Fruit fly (Drosophila melanogaster) whole organism, embryonic: ENCODE results near the gene CG14853.

ENCODE experiments used
- CG10209 ChIP-seq: fragments of 200-800 bp; sonication (Bioruptor generic); optimal IDR thresholded peaks from 3 replicates; lab custom pipeline; 2017; ENCODE audit warnings: missing biosample characterization, mild to moderate bottlenecking, missing genetic modification characterization, missing genetic modification reagents
- CG10274 ChIP-seq: fragments of 200-800 bp; sonication (Bioruptor generic); optimal IDR thresholded peaks from 3 replicates; lab custom pipeline; 2017; ENCODE audit warnings: missing biosample characterization, mild to moderate bottlenecking, missing genetic modification characterization
- CG10366 ChIP-seq: fragments of 200-800 bp; sonication (Bioruptor generic); IDR thresholded peaks from 2 replicates; pipeline ENCODE4 v1.3.6; 2022; ENCODE audit warnings: missing biosample characterization, missing genetic modification characterization
- CG11695 ChIP-seq: fragments of 200-800 bp; sonication (Bioruptor generic); IDR thresholded peaks from 3 replicates; pipeline ENCODE4 v1.3.6; 2022; ENCODE audit warnings: missing biosample characterization, missing genetic modification characterization
- CG11723 ChIP-seq: fragments of 200-800 bp; sonication (Bioruptor generic); optimal IDR thresholded peaks from 2 replicates; lab custom pipeline; 2017; ENCODE audit warnings: missing biosample characterization, mild to moderate bottlenecking, missing genetic modification characterization
- CG12391 ChIP-seq: fragments of 200-800 bp; sonication (Bioruptor generic); optimal IDR thresholded peaks from 3 replicates; lab custom pipeline; 2018; ENCODE audit warnings: missing biosample characterization, mild to moderate bottlenecking, missing genetic modification characterization, moderate library complexity
- CG12659 ChIP-seq: fragments of 200-800 bp; sonication (Bioruptor generic); optimal IDR thresholded peaks from 3 replicates; lab custom pipeline; 2017; ENCODE audit warnings: mild to moderate bottlenecking, missing biosample characterization, missing genetic modification reagents, missing genetic modification characterization
- CG14710 ChIP-seq: fragments of 200-800 bp; sonication (Bioruptor generic); optimal IDR thresholded peaks from 3 replicates; lab custom pipeline; 2019; ENCODE audit warnings: missing biosample characterization, mild to moderate bottlenecking, missing genetic modification characterization, moderate library complexity
- CG15011 ChIP-seq: fragments of 200-800 bp; sonication (Bioruptor generic); optimal IDR thresholded peaks from 3 replicates; lab custom pipeline; 2018; ENCODE audit warnings: missing biosample characterization, mild to moderate bottlenecking, missing genetic modification characterization
- CG15514 ChIP-seq: fragments of 200-800 bp; sonication (Bioruptor generic); optimal IDR thresholded peaks from 3 replicates; lab custom pipeline; 2017; ENCODE audit warnings: missing biosample characterization, missing genetic modification characterization, mild to moderate bottlenecking, moderate library complexity, missing genetic modification reagents
- CG15601 ChIP-seq: fragments of 200-800 bp; sonication (Bioruptor generic); optimal IDR thresholded peaks from 3 replicates; lab custom pipeline; 2019; ENCODE audit warnings: missing biosample characterization, mild to moderate bottlenecking, missing genetic modification characterization, moderate library complexity
- CG16813 ChIP-seq: fragments of 200-800 bp; sonication (Bioruptor generic); IDR thresholded peaks from 3 replicates; pipeline ENCODE4 v1.3.6; 2022; ENCODE audit warnings: missing biosample characterization, missing genetic modification characterization; ENCODE audit not compliant: partially characterized antibody
- CG17385 ChIP-seq: fragments of 200-800 bp; sonication (Bioruptor generic); optimal IDR thresholded peaks from 3 replicates; lab custom pipeline; 2018; ENCODE audit warnings: missing biosample characterization, mild to moderate bottlenecking, missing genetic modification characterization
- CG17802 ChIP-seq: fragments of 200-800 bp; sonication (Bioruptor generic); optimal IDR thresholded peaks from 2 replicates; lab custom pipeline; 2018; ENCODE audit warnings: missing biosample characterization, mild to moderate bottlenecking, missing genetic modification characterization, moderate library complexity
- CG1792 ChIP-seq: fragments of 200-800 bp; sonication (Bioruptor generic); optimal IDR thresholded peaks from 2 replicates; lab custom pipeline; 2016; ENCODE audit warnings: missing biosample characterization, missing genetic modification characterization
- CG2120 ChIP-seq: fragments of 200-800 bp; sonication (Bioruptor generic); optimal IDR thresholded peaks from 3 replicates; lab custom pipeline; 2016; ENCODE audit warnings: missing biosample characterization, missing genetic modification characterization
- CG3281 ChIP-seq: fragments of 200-800 bp; sonication (Bioruptor generic); optimal IDR thresholded peaks from 3 replicates; lab custom pipeline; 2017; ENCODE audit warnings: missing biosample characterization, mild to moderate bottlenecking, missing genetic modification characterization
- CG42726 ChIP-seq: fragments of 200-800 bp; sonication (Bioruptor generic); IDR thresholded peaks from 2 replicates; pipeline ENCODE4 v1.3.6; 2022; ENCODE audit warnings: missing biosample characterization, missing genetic modification characterization; ENCODE audit not compliant: partially characterized antibody
- CG4282 ChIP-seq: fragments of 200-800 bp; sonication (Bioruptor generic); optimal IDR thresholded peaks from 2 replicates; lab custom pipeline; 2016; ENCODE audit warnings: missing biosample characterization, missing genetic modification characterization
- CG4617 ChIP-seq: fragments of 200-800 bp; sonication (Bioruptor generic); optimal IDR thresholded peaks from 3 replicates; lab custom pipeline; 2016; ENCODE audit warnings: missing biosample characterization, missing genetic modification characterization, borderline replicate concordance
- CG8765 ChIP-seq: fragments of 200-800 bp; sonication (Bioruptor generic); IDR thresholded peaks from 2 replicates; pipeline ENCODE4 v1.3.6; 2022; ENCODE audit warnings: missing biosample characterization, missing genetic modification characterization
- CG9817 ChIP-seq: fragments of 200-800 bp; sonication (Bioruptor generic); optimal IDR thresholded peaks from 2 replicates; lab custom pipeline; 2018; ENCODE audit warnings: missing biosample characterization, mild to moderate bottlenecking, missing genetic modification characterization, moderate library complexity
- Dbx ChIP-seq: fragments of 200-800 bp; sonication (Bioruptor generic); IDR thresholded peaks from 3 replicates; pipeline ENCODE4 v1.3.6; 2022; ENCODE audit warnings: missing biosample characterization, missing genetic modification characterization
- Doc2 ChIP-seq: fragments of 200-800 bp; sonication (Bioruptor generic); IDR thresholded peaks from 2 replicates; pipeline ENCODE4 v1.3.6; 2022; ENCODE audit warnings: missing biosample characterization, missing genetic modification characterization
- Ets97D ChIP-seq: fragments of 200-800 bp; sonication (Bioruptor generic); optimal IDR thresholded peaks from 3 replicates; lab custom pipeline; 2016; ENCODE audit warnings: missing biosample characterization, missing genetic modification characterization
- Fer3 ChIP-seq: fragments of 200-800 bp; sonication (Bioruptor generic); optimal IDR thresholded peaks from 2 replicates; lab custom pipeline; 2018; ENCODE audit warnings: missing biosample characterization, mild to moderate bottlenecking, missing genetic modification characterization, moderate library complexity
- HLH54F ChIP-seq: fragments of 200-800 bp; sonication (Bioruptor generic); optimal IDR thresholded peaks from 3 replicates; lab custom pipeline; 2016; ENCODE audit warnings: missing biosample characterization, missing genetic modification characterization
- Lhr ChIP-seq: fragments of 200-800 bp; sonication (Bioruptor generic); optimal IDR thresholded peaks from 3 replicates; lab custom pipeline; 2017; ENCODE audit warnings: mild to moderate bottlenecking, missing biosample characterization, missing genetic modification reagents, missing genetic modification characterization
- Meics ChIP-seq: fragments of 200-800 bp; sonication (Bioruptor generic); optimal IDR thresholded peaks from 2 replicates; lab custom pipeline; 2017; ENCODE audit warnings: missing biosample characterization, mild to moderate bottlenecking, missing genetic modification characterization
- Mes4 ChIP-seq: fragments of 200-800 bp; sonication (Bioruptor generic); optimal IDR thresholded peaks from 2 replicates; lab custom pipeline; 2016; ENCODE audit warnings: missing biosample characterization, missing genetic modification characterization
- Myb ChIP-seq: fragments of 200-800 bp; sonication (Bioruptor generic); optimal IDR thresholded peaks from 2 replicates; lab custom pipeline; 2016; ENCODE audit warnings: missing biosample characterization, missing genetic modification characterization
- PHDP ChIP-seq: fragments of 200-800 bp; sonication (Bioruptor generic); optimal IDR thresholded peaks from 3 replicates; lab custom pipeline; 2018; ENCODE audit warnings: missing biosample characterization, mild to moderate bottlenecking, missing genetic modification characterization, moderate library complexity
- Pdp1 ChIP-seq, 2 experiments: fragments of 200-800 bp; sonication (Bioruptor generic); optimal IDR thresholded peaks; 3 replicates each; lab custom pipeline; 2016; ENCODE audit warnings: missing biosample characterization in 2 of 2, missing genetic modification characterization in 2 of 2, mild to moderate bottlenecking in 1 of 2, moderate library complexity in 1 of 2
- Ravus ChIP-seq: fragments of 200-800 bp; sonication (Bioruptor generic); IDR thresholded peaks from 2 replicates; pipeline ENCODE4 v1.3.6; 2022; ENCODE audit warnings: missing biosample characterization, missing genetic modification characterization
- Sin3A ChIP-seq: fragments of >200 bp; optimal IDR thresholded peaks from 2 replicates; lab custom pipeline; 2018
- amos ChIP-seq: fragments of 200-800 bp; sonication (Bioruptor generic); IDR thresholded peaks from 2 replicates; pipeline ENCODE4 v1.3.6; 2022; ENCODE audit warnings: missing biosample characterization, missing genetic modification characterization; ENCODE audit not compliant: partially characterized antibody
- bcd ChIP-seq: fragments of 200-800 bp; sonication (Bioruptor generic); optimal IDR thresholded peaks from 2 replicates; lab custom pipeline; 2017; ENCODE audit warnings: missing biosample characterization, mild to moderate bottlenecking, missing genetic modification characterization
- chm ChIP-seq: fragments of 200-800 bp; sonication (Bioruptor generic); IDR thresholded peaks from 2 replicates; pipeline ENCODE4 v1.3.6; 2022; ENCODE audit warnings: missing biosample characterization, missing genetic modification characterization
- dmrt99B ChIP-seq: fragments of 200-800 bp; sonication (Bioruptor generic); optimal IDR thresholded peaks from 2 replicates; lab custom pipeline; 2018; ENCODE audit warnings: missing biosample characterization, mild to moderate bottlenecking, missing genetic modification characterization, moderate library complexity
- ftz-f1 ChIP-seq: fragments of 200-800 bp; sonication (Bioruptor generic); optimal IDR thresholded peaks from 2 replicates; lab custom pipeline; 2016; ENCODE audit warnings: missing biosample characterization, missing genetic modification characterization
- grn ChIP-seq: fragments of 200-800 bp; sonication (Bioruptor generic); optimal IDR thresholded peaks from 3 replicates; lab custom pipeline; 2017; ENCODE audit warnings: missing biosample characterization, missing genetic modification characterization
- ind ChIP-seq: fragments of 200-800 bp; sonication (Bioruptor generic); optimal IDR thresholded peaks from 3 replicates; lab custom pipeline; 2016; ENCODE audit warnings: missing biosample characterization, missing genetic modification characterization
- knrl ChIP-seq: fragments of 200-800 bp; sonication (Bioruptor generic); IDR thresholded peaks from 3 replicates; pipeline ENCODE4 v1.3.6; 2022; ENCODE audit warnings: missing biosample characterization, missing genetic modification characterization; ENCODE audit not compliant: partially characterized antibody
- nmo ChIP-seq: fragments of 200-800 bp; sonication (Bioruptor generic); optimal IDR thresholded peaks from 2 replicates; lab custom pipeline; 2018; ENCODE audit warnings: missing biosample characterization, mild to moderate bottlenecking, missing genetic modification characterization, moderate library complexity
- oc ChIP-seq: fragments of 200-800 bp; sonication (Bioruptor generic); optimal IDR thresholded peaks from 2 replicates; lab custom pipeline; 2018; ENCODE audit warnings: missing biosample characterization, mild to moderate bottlenecking, missing genetic modification characterization, moderate library complexity
- pum ChIP-seq: fragments of 200-800 bp; sonication (Bioruptor generic); optimal IDR thresholded peaks from 2 replicates; lab custom pipeline; 2016; ENCODE audit warnings: missing biosample characterization, missing genetic modification characterization
- stwl ChIP-seq: fragments of 200-800 bp; sonication (Bioruptor generic); optimal IDR thresholded peaks from 3 replicates; lab custom pipeline; 2018; ENCODE audit warnings: missing biosample characterization, mild to moderate bottlenecking, missing genetic modification characterization, moderate library complexity

The CG14853 gene

DNA sequence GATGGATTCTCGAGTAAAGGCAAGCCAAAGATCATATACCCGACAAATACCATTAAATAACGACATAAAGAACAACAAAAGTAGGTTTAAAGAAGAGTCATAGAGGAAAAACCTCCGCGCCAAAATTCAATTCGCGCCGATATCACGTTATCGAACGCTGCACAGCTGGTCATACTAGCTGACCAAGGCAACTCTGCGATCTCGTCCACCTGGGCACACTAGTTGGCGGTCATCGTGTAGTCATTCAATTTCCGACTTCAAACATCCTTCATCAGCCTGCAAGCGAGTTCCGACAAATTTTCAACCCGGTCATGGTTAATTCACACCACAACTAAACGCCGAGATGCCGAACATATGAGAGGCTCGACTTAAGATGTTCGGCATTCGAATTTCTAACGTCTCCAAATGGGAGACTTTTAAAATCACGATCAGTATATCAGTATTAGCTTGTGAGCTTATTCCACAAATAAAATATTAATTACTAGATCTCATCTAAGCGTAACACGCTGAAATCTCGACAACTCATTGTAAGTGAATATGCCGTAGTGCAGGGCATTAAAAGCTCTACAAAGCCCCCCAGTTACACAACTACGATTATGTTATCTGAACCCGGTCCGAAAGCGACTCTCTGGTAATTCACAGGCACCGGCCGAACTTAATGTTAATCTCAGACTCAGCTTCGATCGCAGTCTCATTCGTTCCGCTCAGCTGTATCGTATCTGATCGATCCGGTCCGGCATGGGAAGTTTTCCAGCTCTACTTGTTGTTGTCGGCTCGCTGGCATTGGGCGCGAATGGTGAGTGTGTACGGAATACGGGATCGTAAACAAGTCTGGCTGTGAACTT lies 47.5 kb downstream of the CG14853 start, which contains the start of gene CG3505 (continued):
- peak; percentile 53 for TF ChIP-seq stwl (tag; lab: Kevin White, UChicago)
- TF ChIP-seq pum (GFP tag; lab: Kevin White, UChicago), result peak; percentile 38
- TF ChIP-seq CG2120 (GFP tag; lab: Kevin White, UChicago), result peak; percentile 46
- peak; percentile 18 for TF ChIP-seq nmo
- TF ChIP-seq bcd, result peak; percentile 30
- peak; percentile 40 for TF ChIP-seq CG10209 (GFP tag; lab: Kevin White, UChicago)
- peak; percentile 72 for TF ChIP-seq Meics (GFP tag; lab: Kevin White, UChicago)
- TF ChIP-seq CG10274 (GFP tag; lab: Kevin White, UChicago), result peak; percentile 78
- no peak for TF ChIP-seq HLH54F
- 0 out of 2 replicates have a peak, but pooled peaks have one; percentile 24 for TF ChIP-seq CG10366 (GFP tag; lab: Robert Waterston, UW)
- peak; percentile 22; the same call in 1 of the 3 replicates for TF ChIP-seq CG11695 (GFP tag; lab: Robert Waterston, UW)
- no peak for TF ChIP-seq Doc2 (GFP tag; lab: Robert Waterston, UW)
- TF ChIP-seq CG12391, result peak; percentile 27
- TF ChIP-seq Fer3 (tag; lab: Kevin White, UChicago), result peak; percentile 44
- peak; percentile 33; the same call in 1 of the 2 replicates for TF ChIP-seq chm (GFP tag; lab: Robert Waterston, UW)
- no peak for TF ChIP-seq CG4617 (GFP tag; lab: Kevin White, UChicago)
- TF ChIP-seq CG15514 (GFP tag; lab: Kevin White, UChicago), result peak; percentile 64
- no peak for TF ChIP-seq CG1792
- peak; percentile 2 for TF ChIP-seq CG4282 (GFP tag; lab: Kevin White, UChicago)
- peak; percentile 33 for TF ChIP-seq oc
- TF ChIP-seq Myb, result peak; percentile 57
- TF ChIP-seq CG3281 (GFP tag; lab: Kevin White, UChicago), result peak; percentile 53
- TF ChIP-seq ind (GFP tag; lab: Kevin White, UChicago), result peak; percentile 24
- TF ChIP-seq CG9817, result peak; percentile 34
- peak; percentile 40; the same call in 1 of the 2 replicates for TF ChIP-seq amos (GFP tag; lab: Robert Waterston, UW)
- peak; percentile 42; the same call in 1 of the 3 replicates for TF ChIP-seq knrl (GFP tag; lab: Robert Waterston, UW)
- TF ChIP-seq CG11723, result no peak
- no peak for TF ChIP-seq CG8765
- TF ChIP-seq CG17385 (GFP tag; lab: Kevin White, UChicago), result peak; percentile 50
- TF ChIP-seq dmrt99B, result peak; percentile 55
- peak; percentile 42 for TF ChIP-seq CG15011 (GFP tag; lab: Kevin White, UChicago)
- TF ChIP-seq CG15601, result peak; percentile 19
- peak; percentile 83 for TF ChIP-seq Ets97D (GFP tag; lab: Kevin White, UChicago)
- TF ChIP-seq PHDP (tag; lab: Kevin White, UChicago), result peak; percentile 27
- no peak for TF ChIP-seq Ravus
- TF ChIP-seq Mes4 (GFP tag; lab: Kevin White, UChicago), result no peak
- TF ChIP-seq Pdp1 (GFP tag; optimal IDR thresholded peaks at IDR 0.05; lab: Kevin White, UChicago), result peak; percentile 26 to 96
- TF ChIP-seq CG17802, result no peak
- 0 out of 2 replicates have a peak, but pooled peaks have one; percentile 48 for TF ChIP-seq CG42726 (GFP tag; lab: Robert Waterston, UW)
- TF ChIP-seq CG14710 (tag; lab: Kevin White, UChicago), result peak; percentile 60
- no peak for TF ChIP-seq grn (GFP tag; lab: Kevin White, UChicago)
- TF ChIP-seq Lhr (GFP tag; lab: Kevin White, UChicago), result peak; percentile 61
- peak; percentile 29 for TF ChIP-seq ftz-f1 (GFP tag; lab: Kevin White, UChicago)
- TF ChIP-seq Sin3A (lab: Kevin White, UChicago), result peak; percentile 63
- peak; percentile 16; the same call in 1 of the 3 replicates for TF ChIP-seq CG16813 (GFP tag; lab: Robert Waterston, UW)
- peak; percentile 40 for TF ChIP-seq CG12659 (GFP tag; lab: Kevin White, UChicago)
- peak; percentile 56; the same call in 2 of the 3 replicates for TF ChIP-seq Dbx
